Worm (Caenorhabditis elegans) whole organism, late embryonic: ENCODE results near the gene Y57G7A.11.

ENCODE experiments used
- ceh-34 ChIP-seq: sonication (generic microtip); optimal IDR thresholded peaks from 2 replicates; lab custom pipeline; 2016; ENCODE audit warnings: mild to moderate bottlenecking, missing genetic modification characterization, missing compliant biosample characterization
- hlh-30 ChIP-seq: sonication (generic microtip); optimal IDR thresholded peaks from 2 replicates; lab custom pipeline; 2017; ENCODE audit warnings: antibody characterized with exemption, missing genetic modification characterization, missing compliant biosample characterization; ENCODE audit not compliant: insufficient read depth
- pat-9 ChIP-seq: fragments of 200-800 bp; sonication (Bioruptor generic); optimal IDR thresholded peaks from 2 replicates; lab custom pipeline; 2018; ENCODE audit warnings: mild to moderate bottlenecking, missing genetic modification characterization, moderate library complexity, missing compliant biosample characterization
- tbx-7 ChIP-seq: sonication (generic microtip); optimal IDR thresholded peaks from 2 replicates; lab custom pipeline; 2016; ENCODE audit warnings: missing genotype, missing genetic modification characterization, missing compliant biosample characterization

- TF ChIP-seq tbx-7 (tag; lab: Kevin White, UChicago) (no peak), pat-9 (tag; lab: Kevin White, UChicago) (peak; percentile 95), ceh-34 (tag; lab: Kevin White, UChicago) (peak; percentile 93), hlh-30 (tag; lab: Kevin White, UChicago) (no peak)
These were observed 43.7 kb upstream of the Y57G7A.11 start for ce11 chrII:1320412-1320811.
